Worm (Caenorhabditis elegans) whole organism, L2 larva: ENCODE data around the gene M04B2.7.

Source experiments
- aly-2 ChIP-seq: fragments of 150-350 bp; optimal IDR thresholded peaks from 2 replicates; lab custom pipeline; 2014; ENCODE audit warnings: missing biosample characterization, missing genetic modification characterization
- ceh-82 ChIP-seq: fragments of 150-350 bp; optimal IDR thresholded peaks from 2 replicates; lab custom pipeline; 2014; ENCODE audit warnings: missing biosample characterization, missing genetic modification characterization
- elt-1 ChIP-seq: fragments of 150-350 bp; optimal IDR thresholded peaks from 2 replicates; lab custom pipeline; 2014; ENCODE audit warnings: missing biosample characterization, missing genetic modification characterization
- lsy-2 ChIP-seq, 2 experiments: fragments of 150-350 bp in 1 of 2; sonication (generic microtip) in 1 of 2; optimal IDR thresholded peaks; 2 replicates each; lab custom pipeline; 2014 to 2017; ENCODE audit warnings: missing biosample characterization in 2 of 2, missing genetic modification characterization in 2 of 2
- nhr-10 ChIP-seq: sonication (generic microtip); optimal IDR thresholded peaks from 2 replicates; lab custom pipeline; 2017; ENCODE audit warnings: missing biosample characterization, missing genetic modification characterization
- nhr-11 ChIP-seq: fragments of 150-350 bp; optimal IDR thresholded peaks from 2 replicates; lab custom pipeline; 2014; ENCODE audit warnings: missing biosample characterization, missing genetic modification characterization
- snpc-4 ChIP-seq: fragments of 150-350 bp; optimal IDR thresholded peaks from 2 replicates; lab custom pipeline; 2014; ENCODE audit warnings: missing biosample characterization, missing genetic modification characterization
- unc-62 ChIP-seq: fragments of 150-350 bp; optimal IDR thresholded peaks from 2 replicates; lab custom pipeline; 2014; ENCODE audit warnings: missing biosample characterization, missing genetic modification reagents, missing genetic modification characterization

DNA sequence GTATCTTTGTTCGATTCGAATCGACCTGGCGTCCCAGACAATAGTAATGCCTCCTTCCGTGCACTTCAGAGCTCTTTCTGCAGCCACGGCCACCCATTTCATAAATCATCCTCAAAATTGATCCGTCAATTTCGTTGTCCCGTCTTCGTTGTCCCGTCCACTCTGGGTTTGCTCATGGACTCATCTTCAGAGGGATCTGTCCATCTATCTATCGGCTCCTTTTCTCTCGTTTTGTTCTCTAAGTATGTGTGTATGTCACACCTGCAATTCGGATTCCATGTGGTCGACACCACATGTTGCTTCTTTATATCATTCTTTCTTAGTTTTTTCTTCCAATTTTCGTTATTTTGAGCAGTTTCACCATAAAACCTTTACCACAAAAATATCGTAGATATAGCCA is 24.0 kb upstream of the M04B2.7 start:
- TF ChIP-seq unc-62 (GFP tag; lab: Kevin White, UChicago) (no peak), aly-2 (tag; lab: Kevin White, UChicago) (no peak), snpc-4 (no peak), lsy-2 (tag; optimal IDR thresholded peaks at IDR 0.05; lab: Kevin White, UChicago) (peak in 1 of 2 experiments; percentile 21), elt-1 (tag; lab: Kevin White, UChicago) (no peak), nhr-11 (tag; lab: Kevin White, UChicago) (no peak), ceh-82 (tag; lab: Kevin White, UChicago) (no peak), nhr-10 (tag; lab: Kevin White, UChicago) (no peak)
